Worm (Caenorhabditis elegans) whole organism, midembryonic: ENCODE results near the gene str-231.

Experiments used
- flt-1 ChIP-seq: fragments of 200-800 bp; sonication (Bioruptor generic); IDR thresholded peaks from 2 replicates; pipeline ENCODE4 v1.3.6; 2022; ENCODE audit warnings: missing genetic modification characterization, missing compliant biosample characterization
- klf-2 ChIP-seq: fragments of 200-800 bp; sonication (Bioruptor generic); conservative IDR thresholded peaks from 2 replicates; pipeline ENCODE4 v1.3.6; 2022; ENCODE audit warnings: missing genetic modification reagents, missing genetic modification characterization, missing compliant biosample characterization
- med-1 ChIP-seq: sonication (generic microtip); optimal IDR thresholded peaks from 2 replicates; lab custom pipeline; 2017; ENCODE audit warnings: missing genetic modification characterization, mild to moderate bottlenecking, missing compliant biosample characterization, antibody characterized with exemption, missing genetic modification reagents; ENCODE audit not compliant: insufficient read depth
- ref-1 ChIP-seq: fragments of 200-800 bp; sonication (Bioruptor generic); conservative IDR thresholded peaks from 2 replicates; pipeline ENCODE4 v1.3.6; 2022; ENCODE audit warnings: missing genetic modification reagents, missing genetic modification characterization, missing compliant biosample characterization
- ztf-23 ChIP-seq: fragments of 200-800 bp; sonication (Bioruptor generic); IDR thresholded peaks from 2 replicates; pipeline ENCODE4 v1.3.6; 2022; ENCODE audit warnings: missing genetic modification reagents, missing genetic modification characterization, missing compliant biosample characterization
- ztf-29 ChIP-seq: fragments of 200-800 bp; sonication (Bioruptor generic); IDR thresholded peaks from 2 replicates; pipeline ENCODE4 v1.3.6; 2022; ENCODE audit warnings: missing genetic modification reagents, missing genetic modification characterization, missing compliant biosample characterization

DNA sequence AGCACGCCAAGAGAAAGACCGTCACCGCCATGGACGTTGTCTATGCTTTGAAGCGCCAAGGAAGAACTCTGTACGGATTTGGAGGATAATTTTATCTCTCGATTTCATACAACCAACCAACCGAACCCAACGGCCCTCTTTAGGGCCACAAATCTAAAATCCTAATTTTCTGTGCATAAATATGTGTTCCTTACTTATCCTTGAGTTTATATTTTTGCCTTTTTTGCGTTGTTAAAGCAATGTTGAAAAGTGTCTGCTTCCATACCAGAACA, 35.3 kb upstream of the str-231 start:
- TF ChIP-seq med-1 (GFP tag; lab: Kevin White, UChicago) (no peak), flt-1 (no peak; the same call in 1 of the 2 replicates), ztf-29 (GFP tag; lab: Robert Waterston, UW) (no peak), ztf-23 (GFP tag; lab: Robert Waterston, UW) (no peak), ref-1 (no peak), klf-2 (GFP tag; lab: Robert Waterston, UW) (no peak)
